Fruit fly (Drosophila melanogaster) whole organism, embryonic: Measurements from ENCODE around the gene SsRbeta.

Experiments used
- Antp ChIP-seq: fragments of 200-800 bp; sonication (Bioruptor generic); optimal IDR thresholded peaks from 3 replicates; lab custom pipeline; 2016; ENCODE audit warnings: missing biosample characterization, missing genetic modification characterization
- Blimp-1 ChIP-seq: fragments of 200-800 bp; sonication (Bioruptor generic); optimal IDR thresholded peaks from 3 replicates; lab custom pipeline; 2018; ENCODE audit warnings: missing biosample characterization, missing genetic modification characterization, mild to moderate bottlenecking, moderate library complexity, missing genetic modification reagents
- C15 ChIP-seq: fragments of 200-800 bp; sonication (Bioruptor generic); IDR thresholded peaks from 3 replicates; pipeline ENCODE4 v1.3.6; 2022; ENCODE audit warnings: missing biosample characterization, missing genetic modification characterization
- CG10274 ChIP-seq: fragments of 200-800 bp; sonication (Bioruptor generic); optimal IDR thresholded peaks from 3 replicates; lab custom pipeline; 2017; ENCODE audit warnings: missing biosample characterization, mild to moderate bottlenecking, missing genetic modification characterization
- CG10321 ChIP-seq: fragments of 200-800 bp; sonication (Bioruptor generic); IDR thresholded peaks from 2 replicates; pipeline ENCODE4 v1.3.6; 2022; ENCODE audit warnings: missing biosample characterization, missing genetic modification characterization
- CG11695 ChIP-seq: fragments of 200-800 bp; sonication (Bioruptor generic); IDR thresholded peaks from 3 replicates; pipeline ENCODE4 v1.3.6; 2022; ENCODE audit warnings: missing biosample characterization, missing genetic modification characterization
- CG14667 ChIP-seq: fragments of 200-800 bp; sonication (Bioruptor generic); IDR thresholded peaks from 2 replicates; pipeline ENCODE4 v1.3.6; 2022; ENCODE audit warnings: missing biosample characterization, missing genetic modification characterization
- CG15479 ChIP-seq: fragments of 200-800 bp; sonication (Bioruptor generic); optimal IDR thresholded peaks from 3 replicates; lab custom pipeline; 2019; ENCODE audit warnings: missing biosample characterization, mild to moderate bottlenecking, missing genetic modification characterization, moderate library complexity
- CG18476 ChIP-seq: fragments of 200-800 bp; sonication (Bioruptor generic); optimal IDR thresholded peaks from 2 replicates; lab custom pipeline; 2016; ENCODE audit warnings: missing biosample characterization, mild to moderate bottlenecking, missing genetic modification characterization
- CG2202 ChIP-seq: fragments of 200-800 bp; sonication (Bioruptor generic); optimal IDR thresholded peaks from 2 replicates; lab custom pipeline; 2018; ENCODE audit warnings: missing biosample characterization, mild to moderate bottlenecking, missing genetic modification characterization
- CG2712 ChIP-seq: fragments of 200-800 bp; optimal IDR thresholded peaks from 3 replicates; lab custom pipeline; 2019; ENCODE audit warnings: missing biosample characterization, mild to moderate bottlenecking, missing genetic modification characterization, moderate library complexity
- CG6254 ChIP-seq: fragments of 200-800 bp; sonication (Bioruptor generic); optimal IDR thresholded peaks from 3 replicates; lab custom pipeline; 2017; ENCODE audit warnings: mild to moderate bottlenecking, missing biosample characterization, missing genetic modification reagents, missing genetic modification characterization
- CG6272 ChIP-seq: fragments of 200-800 bp; sonication (Bioruptor generic); IDR thresholded peaks from 2 replicates; pipeline ENCODE4 v1.3.6; 2022; ENCODE audit warnings: missing biosample characterization, missing genetic modification characterization
- CG6765 ChIP-seq: fragments of 200-800 bp; sonication (Bioruptor generic); optimal IDR thresholded peaks from 3 replicates; lab custom pipeline; 2017; ENCODE audit warnings: missing biosample characterization, mild to moderate bottlenecking, missing genetic modification characterization
- CG7372 ChIP-seq: fragments of 200-800 bp; sonication (Bioruptor generic); IDR thresholded peaks from 2 replicates; pipeline ENCODE4 v1.3.6; 2022; ENCODE audit warnings: missing biosample characterization, missing genetic modification characterization
- CG8281 ChIP-seq: fragments of 200-800 bp; sonication (Bioruptor generic); optimal IDR thresholded peaks from 2 replicates; lab custom pipeline; 2018; ENCODE audit warnings: missing biosample characterization, mild to moderate bottlenecking, missing genetic modification characterization, moderate library complexity
- Dip3 ChIP-seq: fragments of 200-800 bp; sonication (Bioruptor generic); optimal IDR thresholded peaks from 3 replicates; lab custom pipeline; 2016; ENCODE audit warnings: missing biosample characterization, missing genetic modification characterization
- Drgx ChIP-seq: fragments of 200-800 bp; sonication (Bioruptor generic); IDR thresholded peaks from 2 replicates; pipeline ENCODE4 v1.3.6; 2022; ENCODE audit warnings: missing biosample characterization, missing genetic modification characterization
- ERR ChIP-seq: fragments of 200-800 bp; sonication (Bioruptor generic); optimal IDR thresholded peaks from 2 replicates; lab custom pipeline; 2016; ENCODE audit warnings: missing biosample characterization, missing genetic modification characterization
- Gug ChIP-seq: fragments of 200-800 bp; sonication (Bioruptor generic); IDR thresholded peaks from 4 replicates; pipeline ENCODE4 v1.3.6; 2022; ENCODE audit warnings: missing biosample characterization, missing genetic modification characterization
- HLHmδ ChIP-seq: fragments of 200-800 bp; sonication (Bioruptor generic); optimal IDR thresholded peaks from 2 replicates; lab custom pipeline; 2018; ENCODE audit warnings: missing biosample characterization, mild to moderate bottlenecking, missing genetic modification characterization, moderate library complexity
- Hr39 ChIP-seq: fragments of >200 bp; optimal IDR thresholded peaks from 2 replicates; lab custom pipeline; 2017
- Meics ChIP-seq: fragments of 200-800 bp; sonication (Bioruptor generic); optimal IDR thresholded peaks from 2 replicates; lab custom pipeline; 2017; ENCODE audit warnings: missing biosample characterization, mild to moderate bottlenecking, missing genetic modification characterization
- NC2α ChIP-seq: fragments of 200-800 bp; sonication (Bioruptor generic); optimal IDR thresholded peaks from 2 replicates; lab custom pipeline; 2016; ENCODE audit warnings: missing biosample characterization, missing genetic modification characterization
- Nf-YC ChIP-seq: fragments of 200-800 bp; optimal IDR thresholded peaks from 3 replicates; lab custom pipeline; 2019; ENCODE audit warnings: missing biosample characterization, mild to moderate bottlenecking, missing genetic modification characterization, moderate library complexity
- Oli ChIP-seq: fragments of 200-800 bp; sonication (Bioruptor generic); optimal IDR thresholded peaks from 2 replicates; lab custom pipeline; 2018; ENCODE audit warnings: missing biosample characterization, mild to moderate bottlenecking, missing genetic modification characterization, moderate library complexity
- Ravus ChIP-seq: fragments of 200-800 bp; sonication (Bioruptor generic); IDR thresholded peaks from 2 replicates; pipeline ENCODE4 v1.3.6; 2022; ENCODE audit warnings: missing biosample characterization, missing genetic modification characterization
- Sox102F ChIP-seq: fragments of 200-800 bp; sonication (Bioruptor generic); optimal IDR thresholded peaks from 2 replicates; lab custom pipeline; 2018; ENCODE audit warnings: missing biosample characterization, mild to moderate bottlenecking, missing genetic modification characterization, moderate library complexity
- Usf ChIP-seq: fragments of 200-800 bp; sonication (Bioruptor generic); optimal IDR thresholded peaks from 2 replicates; lab custom pipeline; 2017; ENCODE audit warnings: missing genotype, missing biosample characterization, missing genetic modification characterization
- ato ChIP-seq: fragments of 200-800 bp; sonication (Bioruptor generic); IDR thresholded peaks from 2 replicates; pipeline ENCODE4 v1.3.6; 2022; ENCODE audit warnings: missing biosample characterization, missing genetic modification characterization; ENCODE audit not compliant: partially characterized antibody
- bbx ChIP-seq: fragments of 200-800 bp; sonication (Bioruptor generic); IDR thresholded peaks from 2 replicates; pipeline ENCODE4 v1.3.6; 2022; ENCODE audit warnings: missing biosample characterization, missing genetic modification characterization; ENCODE audit not compliant: partially characterized antibody
- chinmo ChIP-seq: fragments of 200-800 bp; sonication (Bioruptor generic); IDR thresholded peaks from 4 replicates; pipeline ENCODE4 v1.3.6; 2022; ENCODE audit warnings: missing biosample characterization, missing genetic modification characterization; ENCODE audit not compliant: partially characterized antibody
- crp ChIP-seq, 2 experiments: fragments of 200-800 bp; sonication (Bioruptor generic); optimal IDR thresholded peaks; 2 replicates in 1 of 2; 3 replicates in 1 of 2; lab custom pipeline; 2017; ENCODE audit warnings: missing biosample characterization in 2 of 2, missing genetic modification characterization in 2 of 2, mild to moderate bottlenecking in 1 of 2, moderate library complexity in 1 of 2
- da ChIP-seq: fragments of 200-800 bp; sonication (Bioruptor generic); optimal IDR thresholded peaks from 2 replicates; lab custom pipeline; 2016; ENCODE audit warnings: missing biosample characterization, missing genetic modification characterization
- dmrt11E ChIP-seq: fragments of 200-800 bp; sonication (Bioruptor generic); optimal IDR thresholded peaks from 3 replicates; lab custom pipeline; 2018; ENCODE audit warnings: missing biosample characterization, mild to moderate bottlenecking, missing genetic modification characterization, moderate library complexity
- fu2 ChIP-seq: fragments of 200-800 bp; sonication (Bioruptor generic); optimal IDR thresholded peaks from 2 replicates; lab custom pipeline; 2016; ENCODE audit warnings: missing biosample characterization, missing genetic modification characterization
- gce ChIP-seq: fragments of 200-800 bp; sonication (Bioruptor generic); IDR thresholded peaks from 3 replicates; pipeline ENCODE4 v1.3.6; 2022; ENCODE audit warnings: missing biosample characterization, missing genetic modification characterization
- gt ChIP-seq: fragments of 200-800 bp; sonication (Bioruptor generic); IDR thresholded peaks from 2 replicates; pipeline ENCODE4 v1.3.6; 2022; ENCODE audit warnings: missing biosample characterization, missing genetic modification characterization
- ham ChIP-seq: fragments of 200-800 bp; sonication (Bioruptor generic); IDR thresholded peaks from 2 replicates; pipeline ENCODE4 v1.3.6; 2022; ENCODE audit warnings: missing biosample characterization, missing genetic modification characterization
- hbn ChIP-seq: fragments of 200-800 bp; sonication (Bioruptor generic); IDR thresholded peaks from 2 replicates; pipeline ENCODE4 v1.3.6; 2022; ENCODE audit warnings: missing biosample characterization, missing genetic modification characterization; ENCODE audit not compliant: partially characterized antibody
- her ChIP-seq: fragments of 200-800 bp; sonication (Bioruptor generic); optimal IDR thresholded peaks from 2 replicates; lab custom pipeline; 2016; ENCODE audit warnings: missing biosample characterization, missing genetic modification characterization
- jumu ChIP-seq: fragments of 200-800 bp; sonication (Bioruptor generic); optimal IDR thresholded peaks from 3 replicates; lab custom pipeline; 2016; ENCODE audit warnings: missing biosample characterization, missing genetic modification characterization
- lab ChIP-seq: fragments of 200-800 bp; sonication (Bioruptor generic); optimal IDR thresholded peaks from 3 replicates; lab custom pipeline; 2017; ENCODE audit warnings: missing biosample characterization, missing genetic modification characterization, mild to moderate bottlenecking, moderate library complexity, missing genetic modification reagents
- mirr ChIP-seq: fragments of 200-800 bp; sonication (Bioruptor generic); optimal IDR thresholded peaks from 3 replicates; lab custom pipeline; 2018; ENCODE audit warnings: missing biosample characterization, mild to moderate bottlenecking, missing genetic modification characterization
- nerfin-2 ChIP-seq: fragments of 200-800 bp; sonication (Bioruptor generic); IDR thresholded peaks from 2 replicates; pipeline ENCODE4 v1.3.6; 2022; ENCODE audit warnings: missing biosample characterization, missing genetic modification characterization; ENCODE audit not compliant: partially characterized antibody
- org-1 ChIP-seq: fragments of 200-800 bp; sonication (Bioruptor generic); optimal IDR thresholded peaks from 2 replicates; lab custom pipeline; 2017; ENCODE audit warnings: missing biosample characterization, missing genetic modification characterization
- otp ChIP-seq: fragments of 200-800 bp; sonication (Bioruptor generic); IDR thresholded peaks from 3 replicates; pipeline ENCODE4, ENCODE4 v1.3.6; 2022; ENCODE audit warnings: missing biosample characterization, missing genetic modification characterization
- peb ChIP-seq: fragments of 200-800 bp; sonication (Bioruptor generic); IDR thresholded peaks from 2 replicates; pipeline ENCODE4 v1.3.6; 2022; ENCODE audit warnings: missing biosample characterization, missing genetic modification characterization
- tll ChIP-seq, 2 experiments: fragments of 200-800 bp in 1 of 2; fragments of >200 bp in 1 of 2; sonication (Bioruptor generic) in 1 of 2; optimal IDR thresholded peaks; 2 replicates each; lab custom pipeline; 2017 to 2019; ENCODE audit warnings: missing biosample characterization in 2 of 2, missing genetic modification characterization in 2 of 2, mild to moderate bottlenecking in 1 of 2, moderate library complexity in 1 of 2
- tna ChIP-seq: fragments of 200-800 bp; sonication (Bioruptor generic); IDR thresholded peaks from 2 replicates; pipeline ENCODE4 v1.3.6; 2022; ENCODE audit warnings: missing biosample characterization, missing genetic modification characterization; ENCODE audit not compliant: partially characterized antibody

SsRbeta gene

DNA sequence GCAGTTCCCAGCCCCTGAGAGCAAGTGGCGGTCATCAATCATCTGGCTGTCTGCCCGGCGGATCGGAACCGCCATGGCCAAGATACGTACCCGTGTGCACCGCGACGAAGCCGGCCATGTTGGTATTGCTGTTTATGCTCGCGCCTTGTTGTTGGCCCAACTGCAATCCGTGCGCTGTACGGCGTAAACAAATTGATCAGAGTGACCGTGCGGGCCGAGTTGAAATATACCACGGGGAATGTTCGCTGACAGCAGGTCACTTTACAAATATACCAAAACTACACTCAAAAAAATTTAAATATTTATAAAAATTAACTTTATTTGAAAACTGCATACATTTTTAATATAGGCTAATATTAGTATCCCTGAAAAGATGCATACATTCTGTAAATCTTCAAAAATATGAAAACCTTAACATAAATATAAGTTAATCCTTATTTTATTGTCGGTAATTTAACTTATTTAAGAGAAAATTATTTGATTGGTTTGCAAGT is 42.0 kb upstream of the SsRbeta start, which contains the start of gene Tasp1 (continued):
- TF ChIP-seq hbn (peak; percentile 23; the same call in 1 of the 2 replicates), chinmo (GFP tag; lab: Robert Waterston, UW) (0 out of 4 replicates have a peak, but pooled peaks have one; percentile 31), Hr39 (lab: Kevin White, UChicago) (no peak), Antp (GFP tag; lab: Kevin White, UChicago) (no peak), CG14667 (no peak), Blimp-1 (GFP tag; lab: Kevin White, UChicago) (no peak), gt (GFP tag; lab: Robert Waterston, UW) (no peak), peb (0 out of 2 replicates have a peak, but pooled peaks have one; percentile 24), bbx (GFP tag; lab: Robert Waterston, UW) (peak; percentile 24; the same call in 1 of the 2 replicates), org-1 (no peak), Gug (GFP tag; lab: Robert Waterston, UW) (no peak), CG8281 (tag; lab: Kevin White, UChicago) (peak; percentile 20), Ravus (GFP tag; lab: Robert Waterston, UW) (no peak), Nf-YC (no peak), CG15479 (GFP tag; lab: Kevin White, UChicago) (no peak), tll (GFP tag; optimal IDR thresholded peaks at IDR 0.05; lab: Kevin White, UChicago) (no peak), Drgx (GFP tag; lab: Robert Waterston, UW) (peak; percentile 36), CG18476 (GFP tag; lab: Kevin White, UChicago) (peak; percentile 35), her (GFP tag; lab: Kevin White, UChicago) (no peak), CG2202 (no peak), jumu (GFP tag; lab: Kevin White, UChicago) (no peak), Sox102F (GFP tag; lab: Kevin White, UChicago) (no peak), otp (no peak), ato (peak; percentile 8; the same call in 1 of the 2 replicates), nerfin-2 (no peak), tna (GFP tag; lab: Robert Waterston, UW) (no peak), dmrt11E (tag; lab: Kevin White, UChicago) (peak; percentile 70), Usf (no peak), da (no peak), ERR (no peak), lab (GFP tag; lab: Kevin White, UChicago) (peak; percentile 76), Dip3 (GFP tag; lab: Kevin White, UChicago) (no peak), gce (GFP tag; lab: Robert Waterston, UW) (peak; percentile 50; the same call in 1 of the 3 replicates), CG11695 (GFP tag; lab: Robert Waterston, UW) (peak; percentile 55; the same call in 2 of the 3 replicates), mirr (GFP tag; lab: Kevin White, UChicago) (no peak), CG10321 (GFP tag; lab: Robert Waterston, UW) (no peak), C15 (GFP tag; lab: Robert Waterston, UW) (no peak), CG6254 (GFP tag; lab: Kevin White, UChicago) (peak; percentile 22), fu2 (GFP tag; lab: Kevin White, UChicago) (no peak), crp (GFP tag; optimal IDR thresholded peaks at IDR 0.05; lab: Kevin White, UChicago) (no peak), CG6765 (no peak), CG6272 (no peak), CG2712 (tag; lab: Kevin White, UChicago) (peak; percentile 83), Oli (peak; percentile 42), Meics (GFP tag; lab: Kevin White, UChicago) (peak; percentile 73), ham (GFP tag; lab: Robert Waterston, UW) (no peak), HLHmδ (GFP tag; lab: Kevin White, UChicago) (peak; percentile 41), CG10274 (GFP tag; lab: Kevin White, UChicago) (no peak), CG7372 (GFP tag; lab: Robert Waterston, UW) (peak; percentile 43; the same call in 1 of the 2 replicates), NC2α (no peak)
